Worm (Caenorhabditis elegans): ENCODE results near the gene C33G3.4.

Gene C33G3.4

DNA sequence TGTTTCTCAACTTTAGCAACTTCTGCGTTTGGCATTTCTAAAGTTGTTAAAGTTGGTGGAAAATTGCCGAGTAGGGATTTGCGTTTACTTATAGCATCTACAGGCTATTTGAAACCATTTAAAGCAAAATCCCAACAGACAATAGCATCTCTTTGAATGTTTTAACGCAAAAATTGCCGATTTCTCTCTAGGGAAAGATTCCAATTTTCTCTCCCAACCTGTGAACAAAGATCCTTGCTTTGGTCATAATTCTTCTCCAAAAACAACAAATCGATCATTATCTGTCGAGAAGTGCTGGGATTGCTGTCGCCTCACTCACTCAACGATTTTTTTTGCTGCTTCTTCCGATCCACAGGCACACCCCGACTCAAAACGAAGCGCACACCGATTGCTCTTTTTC lies 17.2 kb upstream of the C33G3.4 start:
- TF ChIP-seq dmd-4 (tag; optimal IDR thresholded peaks at IDR 0.05) (no peak), C34F6.9 (tag; optimal IDR thresholded peaks at IDR 0.05) (no peak), ama-1 (optimal IDR thresholded peaks at IDR 0.05) (no peak), egl-27 (tag; optimal IDR thresholded peaks at IDR 0.05) (no peak), nhr-21 (tag; optimal IDR thresholded peaks at IDR 0.05) (no peak), lin-13 (GFP tag; optimal IDR thresholded peaks at IDR 0.05) (no peak), F13H6.1 (tag; optimal IDR thresholded peaks at IDR 0.05) (no peak), aly-2 (tag; optimal IDR thresholded peaks at IDR 0.05) (no peak), nhr-12 (tag; optimal IDR thresholded peaks at IDR 0.05) (no peak), lsy-2 (tag; optimal IDR thresholded peaks at IDR 0.05) (no peak), ztf-11 (tag; optimal IDR thresholded peaks at IDR 0.05) (no peak), nhr-129 (tag; optimal IDR thresholded peaks at IDR 0.05) (no peak), nhr-77 (tag; optimal IDR thresholded peaks at IDR 0.05) (no peak), alr-1 (tag; optimal IDR thresholded peaks at IDR 0.05) (no peak), nhr-25 (tag; optimal IDR thresholded peaks at IDR 0.05) (no peak), lin-39 (tag; optimal IDR thresholded peaks at IDR 0.05) (no peak), ZK546.5 (tag; optimal IDR thresholded peaks at IDR 0.05) (no peak)

DNA sequence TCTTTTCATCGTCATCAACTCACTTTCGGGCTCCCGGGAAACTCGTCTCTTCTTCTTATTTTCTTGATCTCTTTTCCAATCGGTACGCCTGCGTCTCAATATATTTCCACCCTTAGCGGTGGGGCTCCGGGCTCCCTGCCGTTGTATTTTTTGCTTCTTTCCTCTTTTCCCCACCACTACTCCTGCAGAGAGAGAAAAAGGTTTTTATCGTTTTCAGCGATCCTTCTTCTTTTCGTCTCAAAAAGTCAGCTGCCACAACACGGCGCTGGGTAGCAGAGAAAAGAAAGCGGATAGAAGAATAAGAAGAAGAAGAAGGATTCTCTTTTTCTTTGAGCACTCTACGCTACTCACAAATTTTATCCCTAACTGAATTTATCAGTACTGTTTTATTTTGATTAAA lies 16.2 kb upstream of the C33G3.4 start:
- no peak for TF ChIP-seq unc-39 (tag; optimal IDR thresholded peaks at IDR 0.05)
- TF ChIP-seq nhr-129 (tag; optimal IDR thresholded peaks at IDR 0.05), result peak; percentile 46
- no peak for TF ChIP-seq ama-1 (optimal IDR thresholded peaks at IDR 0.05)
- no peak for TF ChIP-seq crh-2 (tag; optimal IDR thresholded peaks at IDR 0.05)
- TF ChIP-seq F13H6.1 (tag; optimal IDR thresholded peaks at IDR 0.05), result peak; percentile 67
- TF ChIP-seq ZK546.5 (tag; optimal IDR thresholded peaks at IDR 0.05), result no peak
- no peak for TF ChIP-seq nhr-237 (tag; optimal IDR thresholded peaks at IDR 0.05)

DNA sequence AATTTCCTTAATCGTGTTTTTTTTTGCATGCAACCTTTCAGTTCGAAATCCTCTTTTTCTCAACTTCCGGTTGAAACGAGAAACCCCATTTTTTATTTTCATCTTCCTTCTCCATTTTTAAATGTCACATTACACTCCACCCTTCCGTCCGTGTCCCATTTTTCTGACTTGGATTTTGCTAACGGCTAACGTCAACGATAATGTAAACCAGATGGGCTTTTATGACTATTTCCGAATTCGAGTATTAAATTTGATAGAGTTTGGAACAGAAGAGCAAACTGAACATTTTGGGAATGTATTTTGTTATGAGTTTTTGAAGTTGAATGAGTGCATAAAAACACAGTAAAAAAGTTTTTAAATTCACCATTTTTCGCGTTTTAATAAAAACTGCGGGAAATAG lies 15.2 kb upstream of the C33G3.4 start:
- TF ChIP-seq dmd-4 (tag; optimal IDR thresholded peaks at IDR 0.05) (no peak), ceh-82 (tag; optimal IDR thresholded peaks at IDR 0.05) (no peak), crh-2 (tag; optimal IDR thresholded peaks at IDR 0.05) (no peak), peb-1 (tag; optimal IDR thresholded peaks at IDR 0.05) (no peak), blmp-1 (tag; optimal IDR thresholded peaks at IDR 0.05; ENCODE audit: insufficient read depth) (no peak), mab-5 (tag; optimal IDR thresholded peaks at IDR 0.05) (no peak), nhr-129 (tag; optimal IDR thresholded peaks at IDR 0.05) (no peak), unc-55 (GFP tag; optimal IDR thresholded peaks at IDR 0.05) (no peak), snpc-4 (tag; optimal IDR thresholded peaks at IDR 0.05) (no peak), ztf-4 (tag; optimal IDR thresholded peaks at IDR 0.05) (no peak), sma-3 (GFP tag; optimal IDR thresholded peaks at IDR 0.05) (no peak), lin-39 (tag; optimal IDR thresholded peaks at IDR 0.05) (no peak), nhr-10 (tag; optimal IDR thresholded peaks at IDR 0.05) (no peak)

DNA sequence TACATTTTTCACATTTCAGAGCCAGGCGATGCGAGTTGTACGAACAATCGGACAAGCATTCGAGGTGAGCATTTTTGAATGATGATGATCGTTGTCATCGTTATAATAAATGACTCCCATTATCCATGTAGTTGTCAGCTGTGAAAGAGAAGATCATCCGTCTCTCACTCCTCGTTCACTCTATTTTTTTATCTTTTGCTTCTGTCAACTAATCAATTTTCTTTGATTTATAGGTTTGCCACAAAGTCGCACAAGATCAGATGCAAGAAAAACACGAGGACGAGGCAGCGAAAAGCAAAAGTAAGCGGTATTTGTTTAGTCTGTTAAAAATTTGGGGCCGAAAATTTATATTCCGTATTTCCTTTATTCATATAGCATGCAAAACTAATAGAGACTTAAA lies 14.4 kb upstream of the C33G3.4 start:
- TF ChIP-seq lsy-2 (tag; optimal IDR thresholded peaks at IDR 0.05) (peak in 1 of 2 experiments; percentile 23), mab-5 (tag; optimal IDR thresholded peaks at IDR 0.05) (peak; percentile 52), gmeb-1 (tag; optimal IDR thresholded peaks at IDR 0.05) (no peak), nhr-23 (tag; optimal IDR thresholded peaks at IDR 0.05) (no peak), C34F6.9 (tag; optimal IDR thresholded peaks at IDR 0.05) (peak; percentile 14), ceh-16 (tag; optimal IDR thresholded peaks at IDR 0.05) (no peak), sma-9 (GFP tag; optimal IDR thresholded peaks at IDR 0.05) (peak; percentile 42), sma-9 (tag; optimal IDR thresholded peaks at IDR 0.05) (no peak), ceh-82 (tag; optimal IDR thresholded peaks at IDR 0.05) (no peak), nhr-129 (tag; optimal IDR thresholded peaks at IDR 0.05) (peak; percentile 15)

DNA sequence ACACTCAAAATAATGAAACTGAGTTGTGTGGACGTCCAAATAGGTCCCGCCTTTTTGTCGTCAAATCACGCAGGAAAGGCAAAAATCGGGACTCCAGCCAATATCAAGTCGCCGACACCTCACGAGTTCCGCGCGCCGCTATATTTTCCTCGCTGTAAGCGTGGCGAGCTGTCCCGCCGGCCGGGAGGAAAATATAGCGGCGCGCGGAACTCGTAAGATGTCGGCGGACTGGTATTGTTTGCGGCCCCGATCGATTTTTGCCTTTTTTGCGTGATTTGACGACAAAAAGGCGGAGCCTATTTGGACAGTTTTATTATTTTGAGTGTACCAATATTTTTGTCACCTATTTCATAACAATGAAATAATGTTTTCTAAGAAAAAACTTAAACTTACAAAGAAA lies 8.2 kb upstream of the C33G3.4 start:
- TF ChIP-seq snpc-4 (tag; optimal IDR thresholded peaks at IDR 0.05), result peak; percentile 4
- no peak for TF ChIP-seq sma-3 (GFP tag; optimal IDR thresholded peaks at IDR 0.05)

DNA sequence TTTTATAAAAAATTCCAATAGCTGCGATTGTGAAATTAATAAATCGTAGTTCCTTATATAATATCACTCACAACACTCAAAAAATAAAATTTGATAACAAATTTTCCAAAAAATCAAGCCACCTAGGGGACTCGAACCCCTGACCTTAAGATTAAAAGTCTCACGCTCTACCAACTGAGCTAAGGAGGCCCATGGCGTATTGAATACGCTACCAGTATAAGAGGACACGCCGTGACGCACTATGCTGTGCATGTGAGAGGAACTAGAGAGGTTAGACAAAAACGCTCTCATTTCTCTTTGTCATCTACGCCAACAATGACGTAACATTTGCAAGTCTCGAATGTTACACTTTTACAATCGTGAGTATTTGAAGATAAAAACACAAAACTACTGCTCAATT lies 7.1 kb upstream of the C33G3.4 start:
- TF ChIP-seq ztf-1 (GFP tag; conservative IDR thresholded peaks at IDR 0.05) (no peak), alr-1 (tag; optimal IDR thresholded peaks at IDR 0.05) (no peak), unc-39 (tag; optimal IDR thresholded peaks at IDR 0.05) (no peak), sem-4 (tag; optimal IDR thresholded peaks at IDR 0.05) (peak; percentile 79), C34F6.9 (tag; optimal IDR thresholded peaks at IDR 0.05) (peak; percentile 84), aly-2 (tag; optimal IDR thresholded peaks at IDR 0.05) (no peak), peb-1 (tag; optimal IDR thresholded peaks at IDR 0.05) (no peak), lin-11 (tag; optimal IDR thresholded peaks at IDR 0.05) (peak; percentile 64), mdl-1 (tag; optimal IDR thresholded peaks at IDR 0.05) (peak; percentile 25 to 77), elt-3 (tag; optimal IDR thresholded peaks at IDR 0.05) (no peak), R02D3.7 (tag; optimal IDR thresholded peaks at IDR 0.05) (peak; percentile 0), nhr-6 (tag; optimal IDR thresholded peaks at IDR 0.05) (peak; percentile 83), lin-13 (GFP tag; optimal IDR thresholded peaks at IDR 0.05) (peak; percentile 86), gmeb-1 (tag; optimal IDR thresholded peaks at IDR 0.05) (peak; percentile 70), elt-1 (tag; optimal IDR thresholded peaks at IDR 0.05) (no peak), nhr-11 (tag; optimal IDR thresholded peaks at IDR 0.05) (peak; percentile 57), F13H6.1 (tag; optimal IDR thresholded peaks at IDR 0.05) (peak; percentile 91), skn-1 (tag; optimal IDR thresholded peaks at IDR 0.05) (peak; percentile 45), nhr-237 (tag; optimal IDR thresholded peaks at IDR 0.05) (peak; percentile 36), crh-2 (tag; optimal IDR thresholded peaks at IDR 0.05) (peak; percentile 90), ceh-82 (tag; optimal IDR thresholded peaks at IDR 0.05) (no peak), nhr-25 (tag; optimal IDR thresholded peaks at IDR 0.05) (peak; percentile 78), nhr-12 (tag; optimal IDR thresholded peaks at IDR 0.05) (no peak)
